Worm (Caenorhabditis elegans) whole organism, midembryonic: ENCODE measurements around the gene R06F6.8.

ENCODE experiments used
- T22C8.4 ChIP-seq: fragments of 200-800 bp; sonication (Bioruptor generic); IDR thresholded peaks from 2 replicates; pipeline ENCODE4 v1.3.6; 2022; ENCODE audit warnings: missing genetic modification characterization, missing compliant biosample characterization
- cog-1 ChIP-seq: sonication (generic microtip); optimal IDR thresholded peaks from 2 replicates; lab custom pipeline; 2016; ENCODE audit warnings: missing genetic modification characterization, missing compliant biosample characterization
- flt-1 ChIP-seq: fragments of 200-800 bp; sonication (Bioruptor generic); IDR thresholded peaks from 2 replicates; pipeline ENCODE4 v1.3.6; 2022; ENCODE audit warnings: missing genetic modification characterization, missing compliant biosample characterization
- klf-2 ChIP-seq: fragments of 200-800 bp; sonication (Bioruptor generic); conservative IDR thresholded peaks from 2 replicates; pipeline ENCODE4 v1.3.6; 2022; ENCODE audit warnings: missing genetic modification reagents, missing genetic modification characterization, missing compliant biosample characterization
- med-1 ChIP-seq: sonication (generic microtip); optimal IDR thresholded peaks from 2 replicates; lab custom pipeline; 2017; ENCODE audit warnings: missing genetic modification characterization, mild to moderate bottlenecking, missing compliant biosample characterization, antibody characterized with exemption, missing genetic modification reagents; ENCODE audit not compliant: insufficient read depth
- ref-1 ChIP-seq: fragments of 200-800 bp; sonication (Bioruptor generic); conservative IDR thresholded peaks from 2 replicates; pipeline ENCODE4 v1.3.6; 2022; ENCODE audit warnings: missing genetic modification reagents, missing genetic modification characterization, missing compliant biosample characterization
- tab-1 ChIP-seq: fragments of 200-800 bp; sonication (Bioruptor generic); IDR thresholded peaks from 2 replicates; pipeline ENCODE4 v1.3.6; 2022; ENCODE audit warnings: missing genetic modification characterization, missing compliant biosample characterization
- ztf-23 ChIP-seq: fragments of 200-800 bp; sonication (Bioruptor generic); IDR thresholded peaks from 2 replicates; pipeline ENCODE4 v1.3.6; 2022; ENCODE audit warnings: missing genetic modification reagents, missing genetic modification characterization, missing compliant biosample characterization
- ztf-29 ChIP-seq: fragments of 200-800 bp; sonication (Bioruptor generic); IDR thresholded peaks from 2 replicates; pipeline ENCODE4 v1.3.6; 2022; ENCODE audit warnings: missing genetic modification reagents, missing genetic modification characterization, missing compliant biosample characterization

R06F6.8 gene

ce11 chrII:10829081-10829480 lies 9.3 kb upstream of the R06F6.8 start, which contains the start of gene VM106R.1:
Gene VM106R.1 (minus strand): TSS chrII:10829181.
- no peak for TF ChIP-seq klf-2 (GFP tag; lab: Robert Waterston, UW)
- TF ChIP-seq cog-1 (tag; lab: Kevin White, UChicago): no peak
- TF ChIP-seq ztf-29 (GFP tag; lab: Robert Waterston, UW): no peak
- no peak for TF ChIP-seq flt-1 (GFP tag; lab: Robert Waterston, UW)
- TF ChIP-seq ztf-23 (GFP tag; lab: Robert Waterston, UW): no peak
- no peak for TF ChIP-seq tab-1 (GFP tag; lab: Robert Waterston, UW)
- no peak for TF ChIP-seq med-1 (GFP tag; lab: Kevin White, UChicago)
- TF ChIP-seq T22C8.4 (GFP tag; lab: Robert Waterston, UW): no peak
- no peak for TF ChIP-seq ref-1

DNA sequence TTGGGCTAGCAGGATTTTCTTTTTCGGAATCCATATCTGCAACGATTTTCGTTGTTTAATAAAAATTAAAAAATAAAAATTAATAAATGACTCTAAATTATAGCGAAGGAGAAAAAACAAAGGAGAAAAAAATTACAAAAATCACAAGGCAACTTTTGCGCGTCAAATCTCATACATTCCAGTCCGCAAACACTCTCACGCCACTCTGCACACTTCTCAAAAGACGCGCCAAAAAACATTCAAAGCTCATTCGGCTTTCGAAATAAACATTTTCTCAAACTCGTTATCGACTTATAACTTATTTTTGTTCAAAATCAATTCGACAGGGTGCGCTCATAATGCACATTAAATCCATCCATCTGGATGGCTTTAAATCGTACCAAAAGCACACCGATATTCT lies 4.3 kb upstream of the R06F6.8 start, which contains the start of the genes R06F6.12 and mix-1:
Gene R06F6.12 (minus strand): TSS at position 36 of the 400 bp plus-strand sequence.
Gene mix-1 (plus strand): TSS at position 201 of the 400 bp plus-strand sequence.
- TF ChIP-seq tab-1 (GFP tag; lab: Robert Waterston, UW): peak; percentile 44; the same call in 1 of the 2 replicates
- TF ChIP-seq ref-1: no peak

ce11 chrII:10820679-10821078 lies 901 bp upstream of the R06F6.8 start, which contains the start of gene ech-4:
Gene ech-4 (plus strand): TSS chrII:10821031.
- TF ChIP-seq ztf-23 (GFP tag; lab: Robert Waterston, UW) (no peak), med-1 (GFP tag; lab: Kevin White, UChicago) (no peak), ref-1 (no peak), tab-1 (GFP tag; lab: Robert Waterston, UW) (no peak), cog-1 (tag; lab: Kevin White, UChicago) (no peak), klf-2 (GFP tag; lab: Robert Waterston, UW) (no peak), T22C8.4 (GFP tag; lab: Robert Waterston, UW) (no peak), ztf-29 (GFP tag; lab: Robert Waterston, UW) (no peak), flt-1 (GFP tag; lab: Robert Waterston, UW) (no peak)

ce11 chrII:10810690-10811089 lies 9.1 kb downstream of the R06F6.8 start, which contains the start of gene msrp-7:
Gene msrp-7 (plus strand): TSS chrII:10810990.
- TF ChIP-seq flt-1 (GFP tag; lab: Robert Waterston, UW) (no peak), cog-1 (tag; lab: Kevin White, UChicago) (no peak), klf-2 (GFP tag; lab: Robert Waterston, UW) (no peak), ztf-23 (GFP tag; lab: Robert Waterston, UW) (no peak), tab-1 (GFP tag; lab: Robert Waterston, UW) (no peak), ztf-29 (GFP tag; lab: Robert Waterston, UW) (no peak), ref-1 (no peak), T22C8.4 (GFP tag; lab: Robert Waterston, UW) (no peak), med-1 (GFP tag; lab: Kevin White, UChicago) (no peak)

- TF ChIP-seq ztf-23 (GFP tag; lab: Robert Waterston, UW): no peak
- TF ChIP-seq ztf-29 (GFP tag; lab: Robert Waterston, UW): no peak
- TF ChIP-seq T22C8.4 (GFP tag; lab: Robert Waterston, UW): no peak
- TF ChIP-seq ref-1: no peak
- TF ChIP-seq flt-1 (GFP tag; lab: Robert Waterston, UW): no peak
- TF ChIP-seq tab-1 (GFP tag; lab: Robert Waterston, UW): no peak
- no peak for TF ChIP-seq klf-2 (GFP tag; lab: Robert Waterston, UW)
- no peak for TF ChIP-seq cog-1 (tag; lab: Kevin White, UChicago)
- TF ChIP-seq med-1 (GFP tag; lab: Kevin White, UChicago): no peak
Measured at ce11 chrII:10808708-10809343, 11.0 kb downstream of the R06F6.8 start, which contains the start of gene R06F6.14. Gene R06F6.14 (plus strand): TSS chrII:10809293.

DNA sequence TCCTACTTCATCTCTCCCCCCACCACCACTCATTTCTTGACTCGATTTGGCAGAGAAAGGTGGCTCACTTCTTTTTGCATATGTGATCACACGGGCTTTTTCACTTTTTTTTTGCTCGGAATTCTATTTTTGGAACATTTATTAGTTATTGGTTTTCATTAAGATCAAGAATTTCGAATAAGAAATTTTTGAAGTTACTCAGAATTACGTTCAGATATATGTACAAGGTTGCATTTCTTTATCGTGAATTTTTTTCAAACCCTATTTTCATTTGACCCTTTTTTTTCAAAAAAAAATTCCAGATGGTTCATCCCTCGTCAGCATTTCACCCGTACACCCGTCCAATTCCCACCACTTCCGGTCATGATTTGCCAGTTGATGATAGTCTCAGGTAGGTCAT lies 14.3 kb downstream of the R06F6.8 start, which contains the start of gene ceh-62:
Gene ceh-62 (plus strand): TSS at position 301 of the 400 bp plus-strand sequence.
- no peak for TF ChIP-seq ref-1
- TF ChIP-seq cog-1 (tag; lab: Kevin White, UChicago): no peak
- TF ChIP-seq klf-2 (GFP tag; lab: Robert Waterston, UW): no peak
- no peak for TF ChIP-seq med-1 (GFP tag; lab: Kevin White, UChicago)
- TF ChIP-seq T22C8.4 (GFP tag; lab: Robert Waterston, UW): no peak
- TF ChIP-seq ztf-29 (GFP tag; lab: Robert Waterston, UW): no peak
- TF ChIP-seq tab-1 (GFP tag; lab: Robert Waterston, UW): no peak
- no peak for TF ChIP-seq ztf-23 (GFP tag; lab: Robert Waterston, UW)
- no peak for TF ChIP-seq flt-1 (GFP tag; lab: Robert Waterston, UW)

DNA sequence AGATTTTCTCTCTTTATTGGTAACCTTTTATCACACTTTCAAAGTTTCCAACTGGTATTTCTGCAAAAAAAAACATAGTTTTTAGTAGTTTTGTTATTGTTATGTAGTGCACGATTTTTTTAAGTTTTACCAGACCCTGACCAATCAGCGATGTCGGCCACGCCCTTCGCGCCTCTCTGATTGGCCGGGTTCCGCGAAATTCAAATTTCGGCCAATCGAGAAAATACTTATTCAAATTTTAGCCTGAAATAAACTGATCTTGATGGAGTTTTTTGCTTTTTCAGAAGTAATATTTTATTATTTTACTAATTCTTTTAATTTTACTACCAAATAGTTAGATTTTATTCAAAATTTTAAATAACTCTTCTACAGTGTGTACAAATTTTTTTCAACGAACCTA lies 14.9 kb downstream of the R06F6.8 start:
- TF ChIP-seq klf-2 (GFP tag; lab: Robert Waterston, UW) (no peak), cog-1 (tag; lab: Kevin White, UChicago) (no peak), ztf-23 (GFP tag; lab: Robert Waterston, UW) (no peak), T22C8.4 (GFP tag; lab: Robert Waterston, UW) (no peak), ztf-29 (GFP tag; lab: Robert Waterston, UW) (no peak), ref-1 (no peak), tab-1 (GFP tag; lab: Robert Waterston, UW) (no peak), med-1 (GFP tag; lab: Kevin White, UChicago) (no peak), flt-1 (GFP tag; lab: Robert Waterston, UW) (no peak)

- TF ChIP-seq flt-1 (GFP tag; lab: Robert Waterston, UW) (no peak), cog-1 (tag; lab: Kevin White, UChicago) (no peak), ref-1 (no peak), tab-1 (GFP tag; lab: Robert Waterston, UW) (no peak), T22C8.4 (GFP tag; lab: Robert Waterston, UW) (no peak), ztf-23 (GFP tag; lab: Robert Waterston, UW) (no peak), ztf-29 (GFP tag; lab: Robert Waterston, UW) (no peak)
Measured at ce11 chrII:10804442-10804841, 15.3 kb downstream of the R06F6.8 start.

- TF ChIP-seq tab-1 (GFP tag; lab: Robert Waterston, UW) (no peak), ztf-29 (GFP tag; lab: Robert Waterston, UW) (no peak), klf-2 (GFP tag; lab: Robert Waterston, UW) (no peak), T22C8.4 (GFP tag; lab: Robert Waterston, UW) (no peak), flt-1 (GFP tag; lab: Robert Waterston, UW) (no peak), cog-1 (tag; lab: Kevin White, UChicago) (no peak), ztf-23 (GFP tag; lab: Robert Waterston, UW) (no peak), med-1 (GFP tag; lab: Kevin White, UChicago) (no peak), ref-1 (no peak)
Measured at ce11 chrII:10800209-10800608, 19.6 kb downstream of the R06F6.8 start.
